Worm (Caenorhabditis elegans): ENCODE results near the gene ttbk-6.
"Not testable (repeated sequence)": the region's sequence is repeated elsewhere in the genome, so short reads cannot be mapped to it uniquely, and the experiment has no call there.

DNA sequence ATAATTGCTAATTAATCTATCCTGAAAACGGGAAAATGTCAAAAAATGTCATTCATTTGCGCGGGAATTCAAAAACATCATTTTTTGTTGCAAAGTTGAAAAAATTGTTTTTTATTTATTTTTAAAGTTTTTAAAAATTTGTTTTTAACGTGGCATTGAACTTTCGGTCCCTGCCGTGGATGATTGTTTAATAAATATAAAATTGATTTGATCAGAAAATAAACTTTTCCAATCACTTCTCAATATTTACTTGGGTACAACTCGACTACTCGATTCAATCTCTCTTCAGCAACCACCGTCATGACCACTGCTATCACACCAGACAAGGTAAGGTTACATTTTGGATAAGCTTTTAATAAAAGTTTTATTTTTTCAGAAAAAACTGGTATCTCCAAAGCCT is 12.1 kb upstream of the ttbk-6 start, which contains the start of gene C45G9.4:
- TF ChIP-seq ama-1 (optimal IDR thresholded peaks at IDR 0.05); ceh-13 (GFP tag; optimal IDR thresholded peaks at IDR 0.05): not testable (repeated sequence)
